Worm (Caenorhabditis elegans) whole organism, L4 larva: Measurements from ENCODE around the gene C34C12.9.

Experiments used
- D1046.2 ChIP-seq: fragments of 200-800 bp; sonication (Bioruptor generic); IDR thresholded peaks from 2 replicates; pipeline ENCODE4 v1.3.6; 2022; ENCODE audit warnings: missing genetic modification characterization, missing compliant biosample characterization
- F44E2.7 ChIP-seq: fragments of 200-800 bp; sonication (Bioruptor generic); IDR thresholded peaks from 2 replicates; pipeline ENCODE4 v2.1.2; 2022; ENCODE audit warnings: missing genetic modification characterization, missing compliant biosample characterization
- F49E8.2 ChIP-seq: sonication (generic microtip); optimal IDR thresholded peaks from 2 replicates; lab custom pipeline; 2016; ENCODE audit warnings: missing compliant biosample characterization, mild to moderate bottlenecking, missing genetic modification characterization, borderline replicate concordance
- T26A8.4 ChIP-seq: fragments of 200-800 bp; sonication (Bioruptor generic); IDR thresholded peaks from 2 replicates; pipeline ENCODE4 v1.3.6; 2022; ENCODE audit warnings: missing genetic modification characterization, missing compliant biosample characterization
- Y105C5A.15 ChIP-seq: fragments of 200-800 bp; sonication (Bioruptor generic); IDR thresholded peaks from 2 replicates; pipeline ENCODE4 v1.3.6; 2022; ENCODE audit warnings: missing genetic modification characterization, missing compliant biosample characterization
- Y5F2A.4 ChIP-seq: fragments of 200-800 bp; sonication (Bioruptor generic); optimal IDR thresholded peaks from 2 replicates; lab custom pipeline; 2018; ENCODE audit warnings: mild to moderate bottlenecking, missing genetic modification characterization, missing compliant biosample characterization
- Y75B8A.6 ChIP-seq: fragments of 200-800 bp; sonication (Bioruptor generic); IDR thresholded peaks from 2 replicates; pipeline ENCODE4 v1.3.6; 2022; ENCODE audit warnings: missing genetic modification reagents, missing genetic modification characterization, missing compliant biosample characterization
- arid-1 ChIP-seq: fragments of 200-800 bp; sonication (Bioruptor generic); conservative IDR thresholded peaks from 2 replicates; pipeline ENCODE4 v1.3.6; 2022; ENCODE audit warnings: missing genetic modification reagents, missing genetic modification characterization, missing compliant biosample characterization
- ceh-28 ChIP-seq: fragments of 150-350 bp; optimal IDR thresholded peaks from 2 replicates; lab custom pipeline; 2014; ENCODE audit warnings: missing biosample characterization, missing genetic modification reagents, missing genetic modification characterization
- ceh-62 ChIP-seq: sonication (generic microtip); optimal IDR thresholded peaks from 2 replicates; lab custom pipeline; 2017; ENCODE audit warnings: missing biosample characterization, missing genetic modification characterization
- daf-12 ChIP-seq: fragments of 150-350 bp; optimal IDR thresholded peaks from 2 replicates; lab custom pipeline; 2014; ENCODE audit warnings: missing biosample characterization, missing genetic modification reagents, missing genetic modification characterization
- dmd-6 ChIP-seq: fragments of 200-800 bp; sonication (Bioruptor generic); IDR thresholded peaks from 2 replicates; pipeline ENCODE4 v1.3.6; 2022; ENCODE audit warnings: missing genetic modification reagents, missing genetic modification characterization, missing compliant biosample characterization
- dmd-8 ChIP-seq: fragments of 200-800 bp; sonication (Bioruptor generic); IDR thresholded peaks from 2 replicates; pipeline ENCODE4 v1.3.6; 2022; ENCODE audit warnings: missing genetic modification characterization, missing compliant biosample characterization
- dmd-9 ChIP-seq: fragments of 200-800 bp; sonication (Bioruptor generic); IDR thresholded peaks from 2 replicates; pipeline ENCODE4 v1.3.6; 2022; ENCODE audit warnings: missing genetic modification reagents, missing genetic modification characterization, missing compliant biosample characterization
- dpl-1 ChIP-seq: fragments of 150-350 bp; optimal IDR thresholded peaks from 2 replicates; lab custom pipeline; 2014; ENCODE audit warnings: missing biosample characterization, missing genetic modification reagents, missing genetic modification characterization
- dve-1 ChIP-seq: sonication (generic microtip); optimal IDR thresholded peaks from 2 replicates; lab custom pipeline; 2017; ENCODE audit warnings: antibody characterized with exemption, mild to moderate bottlenecking, missing genetic modification characterization, missing compliant biosample characterization; ENCODE audit not compliant: insufficient read depth
- fos-1 ChIP-seq: fragments of 150-350 bp; optimal IDR thresholded peaks from 2 replicates; lab custom pipeline; 2014; ENCODE audit warnings: missing biosample characterization, missing genetic modification characterization
- hlh-11 ChIP-seq: fragments of 200-800 bp; sonication (Bioruptor generic); optimal IDR thresholded peaks from 2 replicates; lab custom pipeline; 2018; ENCODE audit warnings: mild to moderate bottlenecking, missing genetic modification characterization, missing compliant biosample characterization
- hlh-30 ChIP-seq: sonication (generic microtip); optimal IDR thresholded peaks from 2 replicates; lab custom pipeline; 2017; ENCODE audit warnings: antibody characterized with exemption, mild to moderate bottlenecking, missing genetic modification characterization, missing compliant biosample characterization; ENCODE audit not compliant: insufficient read depth
- hmg-1.1 ChIP-seq: fragments of 200-800 bp; sonication (Bioruptor generic); IDR thresholded peaks from 2 replicates; pipeline ENCODE4 v1.3.6; 2022; ENCODE audit warnings: missing genetic modification reagents, missing genetic modification characterization, missing compliant biosample characterization
- lim-7 ChIP-seq: fragments of 200-800 bp; sonication (Bioruptor generic); IDR thresholded peaks from 2 replicates; pipeline ENCODE4 v1.3.6; 2022; ENCODE audit warnings: missing genetic modification characterization, missing compliant biosample characterization
- lin-15B ChIP-seq: fragments of 150-350 bp; sonication (generic microtip); optimal IDR thresholded peaks from 3 replicates; lab custom pipeline; 2014; ENCODE audit warnings: missing biosample characterization, missing genetic modification characterization
- lin-38 ChIP-seq: fragments of 200-800 bp; sonication (Bioruptor generic); IDR thresholded peaks from 2 replicates; pipeline ENCODE4 v1.3.6; 2022; ENCODE audit warnings: missing genetic modification reagents, missing genetic modification characterization, missing compliant biosample characterization
- mdl-1 ChIP-seq, 2 experiments: fragments of 150-350 bp in 1 of 2; sonication (generic microtip) in 1 of 2; optimal IDR thresholded peaks; 2 replicates each; lab custom pipeline; 2014 to 2017; ENCODE audit warnings: missing biosample characterization in 2 of 2, missing genetic modification characterization in 2 of 2
- mdt-29 ChIP-seq: fragments of 200-800 bp; sonication (Bioruptor generic); IDR thresholded peaks from 2 replicates; pipeline ENCODE4 v1.3.6; 2022; ENCODE audit warnings: missing genetic modification reagents, missing genetic modification characterization, missing compliant biosample characterization
- nhr-102 ChIP-seq: sonication (generic microtip); optimal IDR thresholded peaks from 2 replicates; lab custom pipeline; 2016; ENCODE audit warnings: mild to moderate bottlenecking, missing genetic modification characterization, moderate library complexity, missing compliant biosample characterization
- nhr-25 ChIP-seq: sonication (generic microtip); optimal IDR thresholded peaks from 2 replicates; lab custom pipeline; 2017; ENCODE audit warnings: missing genetic modification characterization, mild to moderate bottlenecking, missing compliant biosample characterization, antibody characterized with exemption, moderate library complexity, borderline replicate concordance; ENCODE audit not compliant: insufficient read depth
- nhr-28 ChIP-seq: fragments of 150-350 bp; optimal IDR thresholded peaks from 2 replicates; lab custom pipeline; 2014; ENCODE audit warnings: missing biosample characterization, missing genetic modification characterization
- nhr-42 ChIP-seq: fragments of 200-800 bp; sonication (Bioruptor generic); IDR thresholded peaks from 2 replicates; pipeline ENCODE4 v1.3.6; 2022; ENCODE audit warnings: missing genetic modification characterization, missing compliant biosample characterization
- nhr-48 ChIP-seq: sonication (generic microtip); optimal IDR thresholded peaks from 2 replicates; lab custom pipeline; 2016; ENCODE audit warnings: mild to moderate bottlenecking, missing genetic modification characterization, missing compliant biosample characterization
- nhr-76 ChIP-seq: fragments of 150-350 bp; optimal IDR thresholded peaks from 2 replicates; lab custom pipeline; 2014; ENCODE audit warnings: missing biosample characterization, missing genetic modification characterization
- nhr-77 ChIP-seq: fragments of 150-350 bp; optimal IDR thresholded peaks from 2 replicates; lab custom pipeline; 2014; ENCODE audit warnings: missing biosample characterization, missing genetic modification characterization
- pha-4 ChIP-seq, 2 experiments: fragments of 150-350 bp in 1 of 2; fragments of 200-800 bp in 1 of 2; sonication (Bioruptor generic) in 1 of 2; IDR thresholded peaks in 1 of 2; optimal IDR thresholded peaks in 1 of 2; 2 replicates each; pipeline versions ENCODE4 v1.3.6 to Lab custom; 2014 to 2022; ENCODE audit warnings: missing genetic modification characterization in 2 of 2, missing genetic modification reagents in 2 of 2, missing biosample characterization in 1 of 2, missing compliant biosample characterization in 1 of 2
- sdz-12 ChIP-seq: fragments of 200-800 bp; sonication (Bioruptor generic); optimal IDR thresholded peaks from 2 replicates; lab custom pipeline; 2018; ENCODE audit warnings: mild to moderate bottlenecking, missing genetic modification characterization, missing compliant biosample characterization
- set-16 ChIP-seq: fragments of 200-800 bp; sonication (Bioruptor generic); IDR thresholded peaks from 2 replicates; pipeline ENCODE4 v1.3.6; 2022; ENCODE audit warnings: missing genetic modification reagents, missing genetic modification characterization, missing compliant biosample characterization
- snpc-1.2 ChIP-seq: fragments of 200-800 bp; sonication (Bioruptor generic); IDR thresholded peaks from 2 replicates; pipeline ENCODE4 v1.3.6; 2022; ENCODE audit warnings: missing genetic modification reagents, missing genetic modification characterization, missing compliant biosample characterization
- spr-1 ChIP-seq: sonication (generic microtip); optimal IDR thresholded peaks from 2 replicates; lab custom pipeline; 2016; ENCODE audit warnings: mild to moderate bottlenecking, missing genetic modification characterization, missing compliant biosample characterization
- tag-97 ChIP-seq: fragments of 200-800 bp; sonication (Bioruptor generic); IDR thresholded peaks from 2 replicates; pipeline ENCODE4 v1.3.6; 2022; ENCODE audit warnings: missing genetic modification characterization, missing compliant biosample characterization
- unc-130 ChIP-seq: sonication (generic microtip); optimal IDR thresholded peaks from 2 replicates; lab custom pipeline; 2016; ENCODE audit warnings: missing genetic modification reagents, missing genetic modification characterization, missing compliant biosample characterization
- unc-39 ChIP-seq: sonication (generic microtip); optimal IDR thresholded peaks from 2 replicates; lab custom pipeline; 2017; ENCODE audit warnings: missing biosample characterization, missing genetic modification characterization
- unc-62 ChIP-seq, 3 experiments: fragments of 150-350 bp in 1 of 3; sonication (generic microtip); optimal IDR thresholded peaks in 2 of 3; peaks in 1 of 3; 1 replicate in 1 of 3; 2 replicates in 2 of 3; lab custom pipeline; 2014 to 2017; ENCODE audit warnings: missing biosample characterization in 3 of 3, missing genetic modification characterization in 3 of 3, missing genetic modification reagents in 3 of 3, missing genotype in 1 of 3
- vab-7 ChIP-seq: fragments of 200-800 bp; sonication (Bioruptor generic); IDR thresholded peaks from 2 replicates; pipeline ENCODE4 v1.3.6; 2022; ENCODE audit warnings: missing genetic modification reagents, missing genetic modification characterization, missing compliant biosample characterization
- zfp-2 ChIP-seq: sonication (generic microtip); optimal IDR thresholded peaks from 2 replicates; lab custom pipeline; 2016; ENCODE audit warnings: mild to moderate bottlenecking, missing genetic modification characterization, missing compliant biosample characterization
- zip-11 ChIP-seq: fragments of 200-800 bp; sonication (Bioruptor generic); IDR thresholded peaks from 2 replicates; pipeline ENCODE4 v1.3.6; 2022; ENCODE audit warnings: missing genetic modification characterization, missing compliant biosample characterization
- zip-2 ChIP-seq: fragments of 150-350 bp; optimal IDR thresholded peaks from 2 replicates; lab custom pipeline; 2014; ENCODE audit warnings: missing biosample characterization, missing genetic modification characterization
- ztf-11 ChIP-seq: fragments of 150-350 bp; optimal IDR thresholded peaks from 2 replicates; lab custom pipeline; 2014; ENCODE audit warnings: missing biosample characterization, missing genetic modification characterization

C34C12.9 gene

ce11 chrIII:3499850-3500249 is 24.5 kb upstream of the C34C12.9 start (continued):
- no peak for TF ChIP-seq nhr-102 (tag; lab: Kevin White, UChicago)
- 0 out of 2 replicates have a peak, but pooled peaks have one; percentile 45 for TF ChIP-seq dmd-9 (GFP tag; lab: Robert Waterston, UW)
- no peak for TF ChIP-seq daf-12 (tag; lab: Kevin White, UChicago)
- TF ChIP-seq Y75B8A.6 = no peak
- no peak for TF ChIP-seq zfp-2 (tag; lab: Kevin White, UChicago)
- TF ChIP-seq Y5F2A.4 (GFP tag; lab: Kevin White, UChicago) = no peak
- TF ChIP-seq T26A8.4 (GFP tag; lab: Robert Waterston, UW) = no peak
- peak; percentile 37; the same call in 1 of the 2 replicates for TF ChIP-seq dmd-6
- TF ChIP-seq unc-62 (GFP tag; optimal IDR thresholded peaks at IDR 0.05 in 1 of 2; lab: Kevin White, UChicago) = no peak
- no peak for TF ChIP-seq unc-62 (tag; optimal IDR thresholded peaks at IDR 0.05; lab: Kevin White, UChicago)
- TF ChIP-seq sdz-12 (GFP tag; lab: Kevin White, UChicago) = no peak
- no peak for TF ChIP-seq ceh-62 (tag; lab: Kevin White, UChicago)
- TF ChIP-seq nhr-76 (tag; lab: Kevin White, UChicago) = no peak
- no peak for TF ChIP-seq mdt-29
- TF ChIP-seq hlh-11 = no peak
- TF ChIP-seq zip-11 (GFP tag; lab: Robert Waterston, UW) = no peak
- TF ChIP-seq dve-1 (tag; lab: Kevin White, UChicago) = no peak
- no peak for TF ChIP-seq F44E2.7 (GFP tag; lab: Robert Waterston, UW)
- TF ChIP-seq lim-7 (GFP tag; lab: Robert Waterston, UW) = peak; percentile 48; the same call in 1 of the 2 replicates
- TF ChIP-seq unc-130 = peak; percentile 61
- TF ChIP-seq ceh-28 = no peak
- no peak for TF ChIP-seq dpl-1 (GFP tag; lab: Kevin White, UChicago)
- no peak for TF ChIP-seq zip-2 (tag; lab: Kevin White, UChicago)
- no peak for TF ChIP-seq nhr-77 (tag; lab: Kevin White, UChicago)
- no peak for TF ChIP-seq lin-15B (tag; lab: Kevin White, UChicago)
- TF ChIP-seq vab-7 (GFP tag; lab: Robert Waterston, UW) = peak; percentile 72
- TF ChIP-seq nhr-28 (tag; lab: Kevin White, UChicago) = no peak
- TF ChIP-seq snpc-1.2 (GFP tag; lab: Robert Waterston, UW) = no peak
- 0 out of 2 replicates have a peak, but pooled peaks have one; percentile 22 for TF ChIP-seq D1046.2 (GFP tag; lab: Robert Waterston, UW)
- no peak for TF ChIP-seq nhr-25 (tag; lab: Kevin White, UChicago)
- TF ChIP-seq fos-1 (tag; lab: Kevin White, UChicago) = no peak
- no peak for TF ChIP-seq unc-39 (tag; lab: Kevin White, UChicago)
- peak; percentile 3 for TF ChIP-seq F49E8.2 (tag; lab: Kevin White, UChicago)
- TF ChIP-seq pha-4 (GFP tag; IDR thresholded peaks at IDR 0.05; lab: Robert Waterston, UW) = no peak
- no peak for TF ChIP-seq pha-4 (tag; optimal IDR thresholded peaks at IDR 0.05; lab: Kevin White, UChicago)
- TF ChIP-seq dmd-8 = no peak
- no peak for TF ChIP-seq spr-1 (tag; lab: Kevin White, UChicago)
- no peak for TF ChIP-seq nhr-48 (tag; lab: Kevin White, UChicago)
- TF ChIP-seq hmg-1.1 (GFP tag; lab: Robert Waterston, UW) = peak; percentile 51; the same call in 1 of the 2 replicates
- no peak for TF ChIP-seq hlh-30 (tag; lab: Kevin White, UChicago)
- no peak for TF ChIP-seq Y105C5A.15 (GFP tag; lab: Robert Waterston, UW)
- peak; percentile 71 for TF ChIP-seq lin-38
- no peak for TF ChIP-seq mdl-1 (tag; optimal IDR thresholded peaks at IDR 0.05; lab: Kevin White, UChicago)
- no peak for TF ChIP-seq tag-97
- TF ChIP-seq set-16 = no peak
- TF ChIP-seq nhr-42 (GFP tag; lab: Robert Waterston, UW) = no peak
- TF ChIP-seq ztf-11 = no peak
- peak; percentile 56; the same call in 1 of the 2 replicates for TF ChIP-seq arid-1 (GFP tag; lab: Robert Waterston, UW)
